Fruit fly (Drosophila melanogaster) ovary, adult (tissue): ENCODE results near the gene CG10560.

Experiments
- CG17801 ChIP-seq: fragments of 200-800 bp; optimal IDR thresholded peaks from 2 replicates; lab custom pipeline; 2019; ENCODE audit warnings: missing biosample characterization, mild to moderate bottlenecking, missing genetic modification characterization, moderate library complexity; ENCODE audit not compliant: partially characterized antibody

The CG10560 gene

dm6 chr3R:25277112-25277511 is 42.8 kb downstream of the CG10560 start, which contains the start of gene CG10513:
TSS of gene CG10513 (minus strand) at chr3R:25277212.
- no peak for TF ChIP-seq CG17801 (GFP tag; lab: Kevin White, UChicago)

- peak; percentile 77 for TF ChIP-seq CG17801 (GFP tag; lab: Kevin White, UChicago)
These were observed 44.6 kb downstream of the CG10560 start for dm6 chr3R:25275276-25275675.

dm6 chr3R:25273537-25273936 is 46.4 kb downstream of the CG10560 start, which contains the start of gene CG11878:
TSS of gene CG11878 (plus strand) at chr3R:25273837.
- no peak for TF ChIP-seq CG17801 (GFP tag; lab: Kevin White, UChicago)

- no peak for TF ChIP-seq CG17801 (GFP tag; lab: Kevin White, UChicago)
These were observed 50.0 kb downstream of the CG10560 start, which contains the start of the genes CG11889 and CG11891 for dm6 chr3R:25269909-25270308. TSS of gene CG11889 (plus strand) at chr3R:25270209. TSS of gene CG11891 (plus strand) at chr3R:25270209.
